Worm (Caenorhabditis elegans): ENCODE results near the gene Y94A7B.11.

Y94A7B.11 gene

DNA sequence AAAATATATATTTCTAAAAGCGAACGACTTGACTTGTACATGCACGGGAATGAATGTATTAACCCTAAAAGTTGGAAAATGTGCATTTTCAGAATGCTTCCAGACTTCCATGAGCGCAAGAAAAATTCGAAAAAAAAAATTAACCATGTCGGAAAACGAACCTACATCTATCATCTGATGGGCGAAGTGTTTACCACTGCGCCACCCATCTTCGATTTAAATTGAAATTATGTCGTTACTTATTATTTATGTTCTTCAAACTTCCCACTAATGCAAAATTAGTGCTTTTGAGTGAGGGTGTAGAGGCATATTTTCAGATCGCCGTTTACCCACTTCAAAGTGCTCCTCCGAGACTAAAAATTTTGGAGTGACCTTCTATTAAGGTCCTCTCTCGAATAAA lies 23.9 kb upstream of the Y94A7B.11 start:
- TF ChIP-seq aha-1 (tag), result peak; percentile 42

ce11 chrV:17824610-17825009 lies 22.2 kb upstream of the Y94A7B.11 start, which contains the start of gene srh-301:
Gene srh-301 (plus strand): TSS chrV:17824910.
- TF ChIP-seq unc-62 (GFP tag; optimal IDR thresholded peaks at IDR 0.05 in 1 of 2) (peak in 1 of 2 experiments; percentile 54), unc-62 (tag; optimal IDR thresholded peaks at IDR 0.05) (no peak), mdt-29 (GFP tag; IDR thresholded peaks at IDR 0.05) (no peak)

- no peak for TF ChIP-seq zfp-2 (tag; optimal IDR thresholded peaks at IDR 0.05)
- no peak for TF ChIP-seq madf-5 (GFP tag; IDR thresholded peaks at IDR 0.05)
- TF ChIP-seq aha-1 (tag), result peak; percentile 17
- TF ChIP-seq lin-1 (GFP tag; IDR thresholded peaks at IDR 0.05), result no peak
- no peak for TF ChIP-seq lir-3 (tag; optimal IDR thresholded peaks at IDR 0.05)
- TF ChIP-seq jun-1 (tag; optimal IDR thresholded peaks at IDR 0.05), result no peak
- TF ChIP-seq ztf-7 (tag; optimal IDR thresholded peaks at IDR 0.05), result no peak
- peak in 1 of 2 experiments; percentile 10 for TF ChIP-seq unc-62 (GFP tag; optimal IDR thresholded peaks at IDR 0.05 in 1 of 2)
- TF ChIP-seq unc-62 (tag; optimal IDR thresholded peaks at IDR 0.05), result no peak
These were observed 19.4 kb upstream of the Y94A7B.11 start, which contains the start of gene srh-300 for ce11 chrV:17821805-17822204. Gene srh-300 (plus strand): TSS chrV:17822105.

DNA sequence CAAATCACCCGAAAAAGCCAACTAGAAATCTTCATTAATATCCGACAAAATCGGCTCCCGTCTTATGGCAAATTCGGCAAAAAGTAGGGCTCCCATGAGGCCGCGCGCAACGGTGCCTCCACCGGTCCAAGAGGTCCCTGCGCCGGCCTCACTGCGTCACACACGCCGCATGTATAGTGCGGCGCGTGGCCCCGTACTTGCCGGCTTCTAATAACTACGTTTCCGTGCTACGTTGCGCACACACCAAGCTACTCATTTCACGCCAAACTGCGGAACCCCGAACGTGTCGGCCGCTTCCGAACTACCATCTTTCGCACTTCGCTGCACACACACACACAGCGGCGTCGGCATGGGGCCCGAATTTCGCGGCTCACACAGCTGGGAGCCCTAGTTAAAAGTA lies 17.3 kb upstream of the Y94A7B.11 start:
- TF ChIP-seq ztf-7 (tag; optimal IDR thresholded peaks at IDR 0.05) (no peak), spr-1 (tag; optimal IDR thresholded peaks at IDR 0.05) (no peak), egl-43 (GFP tag; IDR thresholded peaks at IDR 0.05) (peak; percentile 68; the same call in 1 of the 2 replicates), set-16 (GFP tag; IDR thresholded peaks at IDR 0.05) (peak; percentile 73)

ce11 chrV:17818567-17818966 lies 16.1 kb upstream of the Y94A7B.11 start, which contains the start of gene srh-298:
Gene srh-298 (plus strand): TSS chrV:17818867.
- TF ChIP-seq ceh-82 (tag; optimal IDR thresholded peaks at IDR 0.05) (no peak), dmd-6 (GFP tag; IDR thresholded peaks at IDR 0.05) (no peak), jun-1 (tag; optimal IDR thresholded peaks at IDR 0.05) (no peak), ZK337.2 (GFP tag; IDR thresholded peaks at IDR 0.05) (no peak), unc-62 (GFP tag; optimal IDR thresholded peaks at IDR 0.05 in 1 of 2) (peak in 1 of 2 experiments; percentile 26), unc-62 (tag; optimal IDR thresholded peaks at IDR 0.05) (no peak)

ce11 chrV:17812127-17812526 lies 9.7 kb upstream of the Y94A7B.11 start:
- TF ChIP-seq ceh-28 (tag; optimal IDR thresholded peaks at IDR 0.05), result no peak
- 0 out of 2 replicates have a peak, but pooled peaks have one; percentile 49 for TF ChIP-seq saeg-2 (GFP tag; IDR thresholded peaks at IDR 0.05)
- TF ChIP-seq F49E8.2 (tag; optimal IDR thresholded peaks at IDR 0.05; ENCODE audit: borderline replicate concordance), result no peak
- TF ChIP-seq set-16 (GFP tag; IDR thresholded peaks at IDR 0.05), result peak; percentile 94
- TF ChIP-seq egl-43 (GFP tag; IDR thresholded peaks at IDR 0.05), result peak; percentile 57
- TF ChIP-seq cey-2 (tag; optimal IDR thresholded peaks at IDR 0.05; ENCODE audit: borderline replicate concordance, insufficient read depth), result no peak
- peak; percentile 50; the same call in 1 of the 2 replicates for TF ChIP-seq D1046.2 (GFP tag; IDR thresholded peaks at IDR 0.05)

ce11 chrV:17810053-17810452 lies 7.6 kb upstream of the Y94A7B.11 start, which contains the start of gene srh-296:
Gene srh-296 (plus strand): TSS chrV:17810353.
- no peak for TF ChIP-seq ceh-32 (tag; optimal IDR thresholded peaks at IDR 0.05; ENCODE audit: poor library complexity)
- no peak for TF ChIP-seq mdl-1 (tag; optimal IDR thresholded peaks at IDR 0.05)
- peak in 1 of 2 experiments; percentile 2 for TF ChIP-seq unc-62 (GFP tag; optimal IDR thresholded peaks at IDR 0.05 in 1 of 2)
- TF ChIP-seq unc-62 (tag; optimal IDR thresholded peaks at IDR 0.05), result no peak

DNA sequence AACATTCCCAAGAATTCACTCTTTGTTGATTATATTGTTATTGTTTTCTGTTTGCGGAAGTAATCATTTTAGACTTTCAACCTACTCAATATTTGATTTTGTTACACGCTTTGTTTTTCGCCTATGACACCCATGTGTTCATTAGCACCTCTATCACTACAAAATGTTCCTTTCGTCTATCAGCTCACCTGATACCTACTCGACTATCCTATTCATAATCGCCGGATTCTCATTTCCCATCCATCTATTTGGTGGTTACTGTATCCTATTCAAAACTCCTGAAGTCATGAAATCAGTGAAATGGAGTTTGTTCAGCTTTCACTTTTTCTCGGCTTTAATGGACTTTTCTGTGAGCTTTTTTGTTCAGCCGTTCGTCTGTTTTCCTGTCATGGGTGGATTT lies 2.9 kb upstream of the Y94A7B.11 start, which contains the start of gene srh-291:
Gene srh-291, plus strand, starts transcription at position 301 of the 400 bp plus-strand sequence.
- TF ChIP-seq hif-1 (tag; optimal IDR thresholded peaks at IDR 0.05) (no peak), daf-19 (GFP tag; conservative IDR thresholded peaks at IDR 0.05) (no peak), mxl-2 (GFP tag; conservative IDR thresholded peaks at IDR 0.05) (no peak), mxl-3 (GFP tag; optimal IDR thresholded peaks at IDR 0.05) (no peak), nhr-111 (GFP tag; optimal IDR thresholded peaks at IDR 0.05) (no peak), lir-3 (tag; optimal IDR thresholded peaks at IDR 0.05) (no peak), spr-1 (tag; optimal IDR thresholded peaks at IDR 0.05) (no peak), nhr-48 (tag; optimal IDR thresholded peaks at IDR 0.05) (no peak), nhr-102 (tag; optimal IDR thresholded peaks at IDR 0.05) (no peak), mdl-1 (tag; optimal IDR thresholded peaks at IDR 0.05) (no peak), mep-1 (tag; optimal IDR thresholded peaks at IDR 0.05) (no peak)

All from whole organism, L4 larva.